Worm (Caenorhabditis elegans): ENCODE data around the gene dop-3.

- TF ChIP-seq ceh-28 (tag; optimal IDR thresholded peaks at IDR 0.05) = no peak
- no peak for TF ChIP-seq unc-62 (GFP tag; optimal IDR thresholded peaks at IDR 0.05)
- TF ChIP-seq aly-2 (tag; optimal IDR thresholded peaks at IDR 0.05) = no peak
- no peak for TF ChIP-seq nhr-25 (tag; optimal IDR thresholded peaks at IDR 0.05)
- TF ChIP-seq elt-1 (tag; optimal IDR thresholded peaks at IDR 0.05) = no peak
- no peak for TF ChIP-seq mdl-1 (tag; optimal IDR thresholded peaks at IDR 0.05)
- TF ChIP-seq elt-3 (tag; optimal IDR thresholded peaks at IDR 0.05) = no peak
- no peak for TF ChIP-seq elt-2 (tag; optimal IDR thresholded peaks at IDR 0.05)
- TF ChIP-seq nhr-11 (tag; optimal IDR thresholded peaks at IDR 0.05) = no peak
- TF ChIP-seq ZK546.5 (tag; optimal IDR thresholded peaks at IDR 0.05) = no peak
- TF ChIP-seq ztf-11 (tag; optimal IDR thresholded peaks at IDR 0.05) = no peak
Measured at ce11 chrX:6613537-6613936, 44.0 kb upstream of the dop-3 start.

Measured in whole organism, L3 larva.